Fruit fly (Drosophila melanogaster) whole organism, embryonic: Measurements from ENCODE around the gene CG15764.

ENCODE experiments used
- Atf3 ChIP-seq: fragments of 200-800 bp; sonication (Bioruptor generic); optimal IDR thresholded peaks from 3 replicates; lab custom pipeline; 2016; ENCODE audit warnings: missing biosample characterization, missing genetic modification characterization
- BEAF-32 ChIP-seq: fragments of 200-800 bp; sonication (Bioruptor generic); optimal IDR thresholded peaks from 3 replicates; lab custom pipeline; 2017; ENCODE audit warnings: missing biosample characterization, missing genetic modification characterization, mild to moderate bottlenecking, moderate library complexity, missing genetic modification reagents
- CG1024 ChIP-seq: fragments of 200-800 bp; sonication (Bioruptor generic); IDR thresholded peaks from 2 replicates; pipeline ENCODE4 v1.3.6; 2022; ENCODE audit warnings: missing biosample characterization, missing genetic modification characterization
- CG10462 ChIP-seq: fragments of 200-800 bp; sonication (Bioruptor generic); optimal IDR thresholded peaks from 2 replicates; lab custom pipeline; 2016; ENCODE audit warnings: missing biosample characterization, missing genetic modification characterization
- CG11247 ChIP-seq: fragments of 200-800 bp; sonication (Bioruptor generic); IDR thresholded peaks from 2 replicates; pipeline ENCODE4 v1.3.6; 2022; ENCODE audit warnings: missing biosample characterization, missing genetic modification characterization
- CG11696 ChIP-seq: fragments of 200-800 bp; sonication (Bioruptor generic); IDR thresholded peaks from 2 replicates; pipeline ENCODE4 v1.3.6; 2022; ENCODE audit warnings: missing biosample characterization, missing genetic modification characterization
- CG12071 ChIP-seq: fragments of 200-800 bp; sonication (Bioruptor generic); optimal IDR thresholded peaks from 3 replicates; lab custom pipeline; 2018; ENCODE audit warnings: missing biosample characterization, mild to moderate bottlenecking, missing genetic modification characterization
- CG12219 ChIP-seq: fragments of 200-800 bp; sonication (Bioruptor generic); optimal IDR thresholded peaks from 3 replicates; lab custom pipeline; 2018; ENCODE audit warnings: missing biosample characterization, mild to moderate bottlenecking, missing genetic modification characterization
- CG14860 ChIP-seq: fragments of 200-800 bp; sonication (Bioruptor generic); IDR thresholded peaks from 3 replicates; pipeline ENCODE4 v1.3.6; 2022; ENCODE audit warnings: missing biosample characterization, missing genetic modification characterization; ENCODE audit not compliant: partially characterized antibody
- CG14965 ChIP-seq: fragments of 200-800 bp; sonication (Bioruptor generic); optimal IDR thresholded peaks from 2 replicates; lab custom pipeline; 2016; ENCODE audit warnings: missing biosample characterization, missing genetic modification characterization, borderline replicate concordance
- CG15479 ChIP-seq: fragments of 200-800 bp; sonication (Bioruptor generic); optimal IDR thresholded peaks from 3 replicates; lab custom pipeline; 2019; ENCODE audit warnings: missing biosample characterization, mild to moderate bottlenecking, missing genetic modification characterization, moderate library complexity
- CG17186 ChIP-seq: fragments of 200-800 bp; sonication (Bioruptor generic); optimal IDR thresholded peaks from 3 replicates; lab custom pipeline; 2017; ENCODE audit warnings: missing biosample characterization, missing genetic modification reagents, missing genetic modification characterization
- CG17385 ChIP-seq: fragments of 200-800 bp; sonication (Bioruptor generic); optimal IDR thresholded peaks from 3 replicates; lab custom pipeline; 2018; ENCODE audit warnings: missing biosample characterization, mild to moderate bottlenecking, missing genetic modification characterization
- CG17912 ChIP-seq: fragments of 200-800 bp; sonication (Bioruptor generic); optimal IDR thresholded peaks from 2 replicates; lab custom pipeline; 2018; ENCODE audit warnings: missing biosample characterization, mild to moderate bottlenecking, missing genetic modification characterization
- CG2889 ChIP-seq: fragments of 200-800 bp; sonication (Bioruptor generic); IDR thresholded peaks from 3 replicates; pipeline ENCODE4 v1.3.6; 2022; ENCODE audit warnings: missing biosample characterization, missing genetic modification characterization
- CG31365 ChIP-seq: fragments of 200-800 bp; sonication (Bioruptor generic); optimal IDR thresholded peaks from 2 replicates; lab custom pipeline; 2018; ENCODE audit warnings: missing biosample characterization, mild to moderate bottlenecking, missing genetic modification characterization
- CG31441 ChIP-seq: fragments of 200-800 bp; sonication (Bioruptor generic); IDR thresholded peaks from 2 replicates; pipeline ENCODE4 v1.3.6; 2022; ENCODE audit warnings: missing biosample characterization, missing genetic modification characterization
- CG3281 ChIP-seq: fragments of 200-800 bp; sonication (Bioruptor generic); optimal IDR thresholded peaks from 3 replicates; lab custom pipeline; 2017; ENCODE audit warnings: missing biosample characterization, mild to moderate bottlenecking, missing genetic modification characterization
- CG3847 ChIP-seq: fragments of 200-800 bp; sonication (Bioruptor generic); IDR thresholded peaks from 2 replicates; pipeline ENCODE4 v1.3.6; 2022; ENCODE audit warnings: missing biosample characterization, missing genetic modification characterization
- CG4424 ChIP-seq: fragments of 200-800 bp; sonication (Bioruptor generic); optimal IDR thresholded peaks from 3 replicates; lab custom pipeline; 2016; ENCODE audit warnings: missing biosample characterization, missing genetic modification characterization
- CG6813 ChIP-seq: fragments of 200-800 bp; sonication (Bioruptor generic); optimal IDR thresholded peaks from 2 replicates; lab custom pipeline; 2017; ENCODE audit warnings: missing biosample characterization, missing genetic modification characterization, mild to moderate bottlenecking, moderate library complexity, missing genetic modification reagents
- CG7928 ChIP-seq: fragments of 200-800 bp; sonication (Bioruptor generic); optimal IDR thresholded peaks from 2 replicates; lab custom pipeline; 2017; ENCODE audit warnings: missing biosample characterization, mild to moderate bottlenecking, missing genetic modification characterization
- Camta ChIP-seq: fragments of 200-800 bp; sonication (Bioruptor generic); optimal IDR thresholded peaks from 2 replicates; lab custom pipeline; 2016; ENCODE audit warnings: missing biosample characterization, missing genetic modification characterization
- CkIIα-i1 ChIP-seq: fragments of 200-800 bp; sonication (Bioruptor generic); IDR thresholded peaks from 2 replicates; pipeline ENCODE4 v1.3.6; 2022; ENCODE audit warnings: missing biosample characterization, missing genetic modification characterization
- CrebB ChIP-seq: fragments of 200-800 bp; sonication (Bioruptor generic); optimal IDR thresholded peaks from 3 replicates; lab custom pipeline; 2018; ENCODE audit warnings: missing biosample characterization, mild to moderate bottlenecking, missing genetic modification characterization
- Dad ChIP-seq: fragments of 200-800 bp; sonication (Bioruptor generic); optimal IDR thresholded peaks from 3 replicates; lab custom pipeline; 2016; ENCODE audit warnings: missing biosample characterization, missing genetic modification characterization
- HLH4C ChIP-seq: fragments of 200-800 bp; sonication (Bioruptor generic); IDR thresholded peaks from 3 replicates; pipeline ENCODE4 v1.3.6; 2022; ENCODE audit warnings: missing biosample characterization, missing genetic modification characterization; ENCODE audit not compliant: partially characterized antibody
- Hand ChIP-seq: fragments of 200-800 bp; sonication (Bioruptor generic); optimal IDR thresholded peaks from 2 replicates; lab custom pipeline; 2017; ENCODE audit warnings: mild to moderate bottlenecking, missing biosample characterization, missing genetic modification reagents, missing genetic modification characterization
- Hr51 ChIP-seq, 2 experiments: fragments of 200-800 bp; sonication (Bioruptor generic); optimal IDR thresholded peaks; 2 replicates in 1 of 2; 3 replicates in 1 of 2; lab custom pipeline; 2016 to 2018; ENCODE audit warnings: missing biosample characterization in 2 of 2, missing genetic modification characterization in 2 of 2, mild to moderate bottlenecking in 1 of 2, moderate library complexity in 1 of 2
- Lhr ChIP-seq: fragments of 200-800 bp; sonication (Bioruptor generic); optimal IDR thresholded peaks from 3 replicates; lab custom pipeline; 2017; ENCODE audit warnings: mild to moderate bottlenecking, missing biosample characterization, missing genetic modification reagents, missing genetic modification characterization
- MESR4 ChIP-seq: fragments of 200-800 bp; sonication (Bioruptor generic); optimal IDR thresholded peaks from 2 replicates; lab custom pipeline; 2018; ENCODE audit warnings: missing biosample characterization, mild to moderate bottlenecking, missing genetic modification characterization, moderate library complexity
- Nf-YA ChIP-seq: fragments of 200-800 bp; sonication (Bioruptor generic); IDR thresholded peaks from 2 replicates; pipeline ENCODE4 v1.3.6; 2022; ENCODE audit warnings: missing biosample characterization, missing genetic modification characterization
- Sry-β ChIP-seq: fragments of 200-800 bp; sonication (Bioruptor generic); optimal IDR thresholded peaks from 2 replicates; lab custom pipeline; 2018; ENCODE audit warnings: missing biosample characterization, mild to moderate bottlenecking, missing genetic modification characterization, moderate library complexity
- al ChIP-seq: fragments of 200-800 bp; sonication (Bioruptor generic); IDR thresholded peaks from 2 replicates; pipeline ENCODE4 v1.3.6; 2022; ENCODE audit warnings: missing biosample characterization, missing genetic modification characterization
- ato ChIP-seq: fragments of 200-800 bp; sonication (Bioruptor generic); IDR thresholded peaks from 2 replicates; pipeline ENCODE4 v1.3.6; 2022; ENCODE audit warnings: missing biosample characterization, missing genetic modification characterization; ENCODE audit not compliant: partially characterized antibody
- cas ChIP-seq: fragments of 200-800 bp; sonication (Bioruptor generic); IDR thresholded peaks from 2 replicates; pipeline ENCODE4 v1.3.6; 2022; ENCODE audit warnings: missing biosample characterization, missing genetic modification characterization
- croc ChIP-seq: fragments of 200-800 bp; sonication (Bioruptor generic); conservative IDR thresholded peaks from 3 replicates; pipeline ENCODE4 v1.3.6; 2022; ENCODE audit warnings: missing biosample characterization, missing genetic modification characterization
- dmrt11E ChIP-seq: fragments of 200-800 bp; sonication (Bioruptor generic); optimal IDR thresholded peaks from 3 replicates; lab custom pipeline; 2018; ENCODE audit warnings: missing biosample characterization, mild to moderate bottlenecking, missing genetic modification characterization, moderate library complexity
- en ChIP-seq: fragments of 200-800 bp; sonication (Bioruptor generic); optimal IDR thresholded peaks from 2 replicates; lab custom pipeline; 2016; ENCODE audit warnings: missing biosample characterization, missing genetic modification characterization
- eyg ChIP-seq: fragments of 200-800 bp; sonication (Bioruptor generic); optimal IDR thresholded peaks from 3 replicates; lab custom pipeline; 2016; ENCODE audit warnings: missing biosample characterization, missing genetic modification characterization
- gce ChIP-seq: fragments of 200-800 bp; sonication (Bioruptor generic); IDR thresholded peaks from 3 replicates; pipeline ENCODE4 v1.3.6; 2022; ENCODE audit warnings: missing biosample characterization, missing genetic modification characterization
- gcm2 ChIP-seq: fragments of 200-800 bp; sonication (Bioruptor generic); optimal IDR thresholded peaks from 2 replicates; lab custom pipeline; 2016; ENCODE audit warnings: missing biosample characterization, missing genetic modification characterization
- lab ChIP-seq: fragments of 200-800 bp; sonication (Bioruptor generic); optimal IDR thresholded peaks from 3 replicates; lab custom pipeline; 2017; ENCODE audit warnings: missing biosample characterization, missing genetic modification characterization, mild to moderate bottlenecking, moderate library complexity, missing genetic modification reagents
- nom ChIP-seq: fragments of 200-800 bp; sonication (Bioruptor generic); optimal IDR thresholded peaks from 2 replicates; lab custom pipeline; 2017; ENCODE audit warnings: missing biosample characterization, missing genetic modification characterization, mild to moderate bottlenecking, moderate library complexity, missing genetic modification reagents
- pita ChIP-seq: fragments of 200-800 bp; sonication (Bioruptor generic); optimal IDR thresholded peaks from 2 replicates; lab custom pipeline; 2017; ENCODE audit warnings: missing biosample characterization, mild to moderate bottlenecking, missing genetic modification characterization
- sqz ChIP-seq: fragments of 200-800 bp; sonication (Bioruptor generic); optimal IDR thresholded peaks from 3 replicates; lab custom pipeline; 2018; ENCODE audit warnings: missing biosample characterization, mild to moderate bottlenecking, missing genetic modification characterization
- sug ChIP-seq: fragments of 200-800 bp; optimal IDR thresholded peaks from 2 replicates; lab custom pipeline; 2019; ENCODE audit warnings: missing biosample characterization, mild to moderate bottlenecking, missing genetic modification characterization, moderate library complexity
- toy ChIP-seq: fragments of 200-800 bp; sonication (Bioruptor generic); IDR thresholded peaks from 2 replicates; pipeline ENCODE4 v1.3.6; 2022; ENCODE audit warnings: missing biosample characterization, missing genetic modification characterization
- trh ChIP-seq: fragments of 200-800 bp; sonication (Bioruptor generic); optimal IDR thresholded peaks from 2 replicates; lab custom pipeline; 2016; ENCODE audit warnings: missing biosample characterization, missing genetic modification characterization
- tup ChIP-seq: fragments of 200-800 bp; sonication (Bioruptor generic); optimal IDR thresholded peaks from 2 replicates; lab custom pipeline; 2016; ENCODE audit warnings: missing biosample characterization, mild to moderate bottlenecking, missing genetic modification characterization, moderate library complexity
- tx ChIP-seq: fragments of 200-800 bp; sonication (Bioruptor generic); optimal IDR thresholded peaks from 2 replicates; lab custom pipeline; 2016; ENCODE audit warnings: missing biosample characterization, missing genetic modification characterization

CG15764 gene

dm6 chrX:5847544-5847943 is 21.4 kb upstream of the CG15764 start (continued):
- TF ChIP-seq CG17912 (GFP tag; lab: Kevin White, UChicago) (no peak), CG17385 (GFP tag; lab: Kevin White, UChicago) (no peak), CG14965 (no peak), CG12219 (GFP tag; lab: Kevin White, UChicago) (peak; percentile 12), CG14860 (GFP tag; lab: Robert Waterston, UW) (no peak), trh (GFP tag; lab: Kevin White, UChicago) (no peak), tup (no peak), CG17186 (GFP tag; lab: Kevin White, UChicago) (no peak), tx (GFP tag; lab: Kevin White, UChicago) (no peak), CG2889 (GFP tag; lab: Robert Waterston, UW) (no peak), ato (GFP tag; lab: Robert Waterston, UW) (no peak), gce (GFP tag; lab: Robert Waterston, UW) (no peak), HLH4C (GFP tag; lab: Robert Waterston, UW) (no peak), BEAF-32 (no peak), CG10462 (GFP tag; lab: Kevin White, UChicago) (no peak), sqz (GFP tag; lab: Kevin White, UChicago) (no peak), CG31441 (GFP tag; lab: Robert Waterston, UW) (peak; percentile 24; the same call in 1 of the 2 replicates), CG1024 (GFP tag; lab: Robert Waterston, UW) (0 out of 2 replicates have a peak, but pooled peaks have one; percentile 23), gcm2 (no peak), CG4424 (GFP tag; lab: Kevin White, UChicago) (no peak), pita (no peak), CG3281 (GFP tag; lab: Kevin White, UChicago) (peak; percentile 22), toy (GFP tag; lab: Robert Waterston, UW) (no peak), sug (tag; lab: Kevin White, UChicago) (no peak), cas (GFP tag; lab: Robert Waterston, UW) (no peak), en (no peak), CG7928 (GFP tag; lab: Kevin White, UChicago) (no peak), CG3847 (GFP tag; lab: Robert Waterston, UW) (peak; percentile 16; the same call in 1 of the 2 replicates), croc (GFP tag; lab: Robert Waterston, UW) (no peak), Lhr (GFP tag; lab: Kevin White, UChicago) (no peak), CG31365 (no peak), CG6813 (GFP tag; lab: Kevin White, UChicago) (no peak), nom (GFP tag; lab: Kevin White, UChicago) (no peak), Camta (GFP tag; lab: Kevin White, UChicago) (no peak), MESR4 (GFP tag; lab: Kevin White, UChicago) (no peak), Sry-β (no peak), CG11696 (no peak), lab (GFP tag; lab: Kevin White, UChicago) (peak; percentile 62), dmrt11E (tag; lab: Kevin White, UChicago) (no peak), eyg (GFP tag; lab: Kevin White, UChicago) (no peak), CkIIα-i1 (GFP tag; lab: Robert Waterston, UW) (no peak), Hr51 (GFP tag; optimal IDR thresholded peaks at IDR 0.05; lab: Kevin White, UChicago) (peak in 1 of 2 experiments; percentile 32), CG11247 (GFP tag; lab: Robert Waterston, UW) (peak; percentile 38; the same call in 1 of the 2 replicates), CrebB (tag; lab: Kevin White, UChicago) (no peak), CG12071 (GFP tag; lab: Kevin White, UChicago) (no peak), Atf3 (GFP tag; lab: Kevin White, UChicago) (no peak), Nf-YA (GFP tag; lab: Robert Waterston, UW) (no peak), al (GFP tag; lab: Robert Waterston, UW) (no peak), CG15479 (GFP tag; lab: Kevin White, UChicago) (no peak), Hand (GFP tag; lab: Kevin White, UChicago) (peak; percentile 24), Dad (GFP tag; lab: Kevin White, UChicago) (no peak)
